Worm (Caenorhabditis elegans): Measurements from ENCODE around the gene T04C9.2.

The T04C9.2 gene

DNA sequence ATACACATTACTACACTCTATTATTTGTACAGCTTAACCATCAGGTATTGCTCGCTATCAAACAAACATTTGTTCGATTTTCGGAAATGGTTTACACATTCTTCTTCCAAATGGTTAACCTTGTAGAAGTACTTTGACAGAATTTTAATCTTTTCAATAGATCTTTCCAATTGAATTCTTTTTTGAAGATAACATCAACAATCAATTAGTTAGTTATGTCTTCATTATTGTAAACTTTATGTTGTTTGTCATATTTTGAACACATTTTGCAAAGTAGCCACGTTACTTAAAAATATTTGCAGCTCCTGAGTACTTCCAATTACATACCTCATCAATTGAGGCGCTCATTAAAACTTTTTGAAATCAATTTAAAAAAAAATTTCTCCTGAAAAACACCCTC lies 26.3 kb upstream of the T04C9.2 start:
- TF ChIP-seq ref-2 (tag; optimal IDR thresholded peaks at IDR 0.05) (no peak), rnt-1 (tag; optimal IDR thresholded peaks at IDR 0.05) (no peak), odd-2 (tag; optimal IDR thresholded peaks at IDR 0.05) (no peak), Y22D7AL.16 (tag; optimal IDR thresholded peaks at IDR 0.05) (no peak), lin-11 (tag; optimal IDR thresholded peaks at IDR 0.05) (no peak), ceh-48 (tag; optimal IDR thresholded peaks at IDR 0.05) (no peak), dmd-4 (tag; optimal IDR thresholded peaks at IDR 0.05; ENCODE audit: borderline replicate concordance) (no peak), C38D4.7 (GFP tag; optimal IDR thresholded peaks at IDR 0.05) (no peak), ets-4 (tag; optimal IDR thresholded peaks at IDR 0.05) (no peak), pha-4 (tag; optimal IDR thresholded peaks at IDR 0.05) (no peak), K02D7.2 (tag; optimal IDR thresholded peaks at IDR 0.05) (no peak), tbx-7 (tag; optimal IDR thresholded peaks at IDR 0.05) (no peak), eyg-1 (tag; optimal IDR thresholded peaks at IDR 0.05) (no peak), hlh-6 (tag; optimal IDR thresholded peaks at IDR 0.05) (no peak), unc-86 (tag; optimal IDR thresholded peaks at IDR 0.05) (no peak)

DNA sequence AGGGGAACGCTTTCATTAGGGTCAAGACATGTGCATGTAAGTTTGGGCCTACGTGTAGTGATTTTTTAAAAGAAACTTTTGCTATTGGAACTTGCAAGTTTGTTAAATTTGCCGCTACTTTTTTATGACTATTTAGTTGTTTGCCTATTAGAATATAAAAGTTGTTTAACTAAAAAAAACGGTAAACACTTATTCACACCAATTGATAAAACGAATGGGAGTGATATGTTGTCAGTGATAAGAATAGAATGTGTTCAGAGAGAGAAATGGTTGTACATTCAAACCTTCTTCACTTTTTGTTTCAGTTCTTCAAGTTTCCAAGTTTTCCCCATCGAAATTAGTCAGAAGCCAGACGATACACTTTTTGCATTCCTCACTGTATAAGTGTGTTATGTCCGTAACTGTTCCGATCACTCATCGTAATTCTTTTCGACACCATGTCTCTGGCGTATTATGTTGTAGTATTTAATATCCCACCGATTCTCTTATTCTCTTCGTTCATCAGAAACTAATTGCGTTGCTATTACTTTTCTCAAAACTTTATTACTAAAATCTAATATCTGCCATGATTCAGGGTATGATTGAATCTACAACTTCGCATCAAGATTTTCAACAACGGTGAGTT lies 25.7 kb upstream of the T04C9.2 start, which contains the start of gene dct-6:
Gene dct-6 (plus strand): TSS at position 575 of the 625 bp plus-strand sequence.
- TF ChIP-seq hlh-13 (GFP tag; optimal IDR thresholded peaks at IDR 0.05) = no peak
- peak; percentile 12 for TF ChIP-seq elt-2 (tag; optimal IDR thresholded peaks at IDR 0.05)

DNA sequence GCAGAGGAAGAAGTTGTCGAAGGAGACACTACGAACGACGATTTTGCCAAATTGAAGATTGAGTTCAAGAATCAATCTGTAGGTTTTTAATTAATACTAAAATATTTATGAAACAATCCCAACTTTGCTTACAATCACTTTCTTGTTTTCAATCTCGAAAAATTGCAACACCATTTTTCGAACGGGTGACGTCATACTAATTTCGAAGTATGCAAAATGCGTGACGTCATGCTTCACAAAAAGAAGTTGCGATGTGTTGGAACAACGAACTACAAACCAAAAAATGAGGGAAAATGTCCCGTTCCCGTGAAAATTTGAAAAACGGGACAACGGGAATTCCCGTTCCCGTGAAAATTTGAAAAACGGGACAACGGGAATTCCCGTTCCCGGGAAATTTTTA lies 24.0 kb upstream of the T04C9.2 start:
- TF ChIP-seq C38D4.7 (GFP tag; optimal IDR thresholded peaks at IDR 0.05) = no peak
- no peak for TF ChIP-seq fkh-6 (tag; optimal IDR thresholded peaks at IDR 0.05)
- TF ChIP-seq unc-42 (tag; optimal IDR thresholded peaks at IDR 0.05) = no peak
- TF ChIP-seq pha-4 (tag; optimal IDR thresholded peaks at IDR 0.05) = no peak
- TF ChIP-seq lin-11 (tag; optimal IDR thresholded peaks at IDR 0.05) = no peak
- TF ChIP-seq ceh-48 (tag; optimal IDR thresholded peaks at IDR 0.05) = no peak
- no peak for TF ChIP-seq rnt-1 (tag; optimal IDR thresholded peaks at IDR 0.05)
- TF ChIP-seq ztf-16 (tag; optimal IDR thresholded peaks at IDR 0.05) = no peak
- no peak for TF ChIP-seq unc-55 (GFP tag; optimal IDR thresholded peaks at IDR 0.05)
- TF ChIP-seq ceh-45 (GFP tag; IDR thresholded peaks at IDR 0.05) = no peak
- no peak for TF ChIP-seq sdc-2 (tag; optimal IDR thresholded peaks at IDR 0.05)
- no peak for TF ChIP-seq ttx-3 (tag; optimal IDR thresholded peaks at IDR 0.05)
- TF ChIP-seq pqm-1 (tag; optimal IDR thresholded peaks at IDR 0.05) = no peak
- TF ChIP-seq Y22D7AL.16 (tag; optimal IDR thresholded peaks at IDR 0.05) = no peak
- TF ChIP-seq syd-9 (tag; optimal IDR thresholded peaks at IDR 0.05) = no peak

DNA sequence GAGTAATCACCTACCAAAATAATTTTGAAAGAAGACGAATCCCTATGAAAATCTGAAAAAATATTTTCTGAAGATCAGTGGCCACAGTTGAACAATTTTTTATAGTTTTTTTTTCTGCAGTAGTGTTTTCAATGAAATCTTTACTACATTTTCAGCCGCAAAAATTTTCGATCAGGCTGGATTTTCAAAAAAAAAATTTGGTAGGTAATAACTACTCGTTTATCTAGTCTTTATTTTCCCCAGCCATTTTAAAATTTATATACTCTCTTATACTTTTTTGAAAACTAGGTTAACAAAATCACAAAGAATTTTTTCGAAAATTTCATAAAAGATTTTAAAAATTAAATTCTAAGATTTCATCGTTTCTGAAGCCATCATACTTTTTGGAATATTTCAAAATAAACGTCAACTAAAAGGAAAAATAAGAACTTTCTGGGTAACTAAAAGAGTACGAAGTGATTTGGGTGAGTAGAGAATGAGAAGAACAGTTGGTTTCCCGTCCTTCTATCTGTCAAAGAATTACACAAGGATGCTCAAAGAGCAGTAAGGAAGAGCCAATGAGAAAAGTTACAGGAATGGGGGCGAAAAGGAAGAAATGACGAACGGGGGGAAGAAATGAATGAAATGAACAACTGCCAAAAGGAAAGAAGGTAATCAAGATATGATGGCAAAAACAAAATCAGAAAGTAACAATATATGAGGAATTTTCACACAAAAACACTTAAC lies 16.5 kb upstream of the T04C9.2 start, which contains the start of gene mlp-1:
Gene mlp-1 (minus strand): TSS at position 51 of the 726 bp plus-strand sequence.
- TF ChIP-seq ceh-19 (GFP tag; optimal IDR thresholded peaks at IDR 0.05) = no peak

DNA sequence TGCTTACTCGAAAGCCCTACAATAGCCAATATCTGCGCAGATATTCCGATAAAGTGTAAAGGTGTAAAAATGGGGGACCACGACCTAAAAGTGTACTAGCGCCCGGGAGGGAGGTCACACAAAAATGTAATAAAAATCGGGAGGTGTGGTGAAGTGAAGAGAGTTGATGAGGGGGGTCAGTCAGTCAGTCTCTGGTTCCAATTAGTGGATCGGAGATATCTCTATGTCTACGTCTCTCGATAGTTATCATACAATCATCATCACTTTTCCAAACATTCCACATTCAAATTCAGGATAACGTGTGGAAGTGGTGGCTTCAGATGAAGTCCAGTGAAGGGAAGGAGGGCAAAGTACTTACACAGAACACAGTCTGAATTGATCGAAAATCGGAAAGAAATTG lies 15.7 kb upstream of the T04C9.2 start:
- TF ChIP-seq ceh-48 (tag; optimal IDR thresholded peaks at IDR 0.05) = no peak
- TF ChIP-seq ceh-34 (tag; optimal IDR thresholded peaks at IDR 0.05) = no peak
- TF ChIP-seq ref-2 (tag; optimal IDR thresholded peaks at IDR 0.05) = peak; percentile 1
- TF ChIP-seq ceh-14 (tag; optimal IDR thresholded peaks at IDR 0.05) = no peak
- TF ChIP-seq pha-2 (tag; optimal IDR thresholded peaks at IDR 0.05) = no peak
- TF ChIP-seq ceh-18 (tag; optimal IDR thresholded peaks at IDR 0.05) = no peak
- TF ChIP-seq hlh-30 (tag; optimal IDR thresholded peaks at IDR 0.05; ENCODE audit: insufficient read depth) = no peak
- TF ChIP-seq hlh-8 (tag; optimal IDR thresholded peaks at IDR 0.05) = peak; percentile 64
- TF ChIP-seq lin-11 (tag; optimal IDR thresholded peaks at IDR 0.05) = no peak
